Fruit fly (Drosophila melanogaster) Kc167 (cell line): ENCODE results near the gene zen2.

Experiments
- insv ChIP-seq: fragments of >200 bp; optimal IDR thresholded peaks from 3 replicates; lab custom pipeline; 2018; ENCODE audit warnings: missing external identifiers
- ttk ChIP-seq: sonication (Bioruptor generic); optimal IDR thresholded peaks from 2 replicates; lab custom pipeline; 2017; ENCODE audit warnings: missing external identifiers

DNA sequence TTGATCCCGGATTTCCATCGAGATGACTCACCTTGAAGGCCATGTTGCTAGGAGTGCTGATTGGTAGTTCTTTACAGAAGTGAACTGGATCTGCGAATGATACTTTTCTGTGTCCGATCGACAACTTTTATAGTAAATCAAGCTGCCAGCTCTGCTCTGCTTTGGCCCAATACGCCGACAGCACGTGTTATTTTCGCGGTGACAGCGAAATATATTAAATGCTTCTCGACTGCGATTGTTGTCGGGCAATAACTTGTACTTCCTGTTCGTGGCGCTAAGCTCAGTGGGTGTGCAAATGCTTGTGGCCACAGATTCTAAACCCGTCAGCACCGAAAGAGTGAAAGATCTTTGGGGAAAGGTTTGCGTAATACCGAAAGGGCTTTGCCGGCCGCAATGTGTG is 41.2 kb downstream of the zen2 start, which contains the start of gene Ccp84Ab:
- no peak for TF ChIP-seq ttk (lab: Kevin White, UChicago)
- no peak for TF ChIP-seq insv (lab: Kevin White, UChicago)
